Fruit fly (Drosophila melanogaster) whole organism, embryonic: ENCODE measurements around the gene Ugt305A1.

Source experiments
- Adf1 ChIP-seq: fragments of 200-800 bp; sonication (Bioruptor generic); IDR thresholded peaks from 2 replicates; pipeline ENCODE4 v1.3.6; 2022; ENCODE audit warnings: missing biosample characterization, missing genetic modification characterization
- Antp ChIP-seq: fragments of 200-800 bp; sonication (Bioruptor generic); optimal IDR thresholded peaks from 3 replicates; lab custom pipeline; 2016; ENCODE audit warnings: missing biosample characterization, missing genetic modification characterization
- Bdp1 ChIP-seq: fragments of 200-800 bp; sonication (Bioruptor generic); optimal IDR thresholded peaks from 3 replicates; lab custom pipeline; 2016; ENCODE audit warnings: missing biosample characterization, missing genetic modification characterization
- CG10267 ChIP-seq: fragments of 200-800 bp; sonication (Bioruptor generic); optimal IDR thresholded peaks from 2 replicates; lab custom pipeline; 2018; ENCODE audit warnings: missing biosample characterization, mild to moderate bottlenecking, missing genetic modification characterization, moderate library complexity
- CG11093 ChIP-seq: fragments of 200-800 bp; sonication (Bioruptor generic); IDR thresholded peaks from 3 replicates; pipeline ENCODE4 v1.3.6; 2022; ENCODE audit warnings: missing biosample characterization, missing genetic modification characterization
- CG11696 ChIP-seq: fragments of 200-800 bp; sonication (Bioruptor generic); IDR thresholded peaks from 2 replicates; pipeline ENCODE4 v1.3.6; 2022; ENCODE audit warnings: missing biosample characterization, missing genetic modification characterization
- CG12219 ChIP-seq: fragments of 200-800 bp; sonication (Bioruptor generic); optimal IDR thresholded peaks from 3 replicates; lab custom pipeline; 2018; ENCODE audit warnings: missing biosample characterization, mild to moderate bottlenecking, missing genetic modification characterization
- CG12299 ChIP-seq: fragments of 200-800 bp; sonication (Bioruptor generic); optimal IDR thresholded peaks from 2 replicates; lab custom pipeline; 2018; ENCODE audit warnings: missing biosample characterization, mild to moderate bottlenecking, missing genetic modification characterization
- CG12391 ChIP-seq: fragments of 200-800 bp; sonication (Bioruptor generic); optimal IDR thresholded peaks from 3 replicates; lab custom pipeline; 2018; ENCODE audit warnings: missing biosample characterization, mild to moderate bottlenecking, missing genetic modification characterization, moderate library complexity
- CG14441 ChIP-seq: fragments of 200-800 bp; sonication (Bioruptor generic); IDR thresholded peaks from 2 replicates; pipeline ENCODE4 v1.3.6; 2022; ENCODE audit warnings: missing biosample characterization, missing genetic modification characterization
- CG14860 ChIP-seq: fragments of 200-800 bp; sonication (Bioruptor generic); IDR thresholded peaks from 3 replicates; pipeline ENCODE4 v1.3.6; 2022; ENCODE audit warnings: missing biosample characterization, missing genetic modification characterization; ENCODE audit not compliant: partially characterized antibody
- CG1603 ChIP-seq: fragments of 200-800 bp; sonication (Bioruptor generic); optimal IDR thresholded peaks from 2 replicates; lab custom pipeline; 2019; ENCODE audit warnings: missing biosample characterization, mild to moderate bottlenecking, missing genetic modification characterization, moderate library complexity
- CG17328 ChIP-seq: fragments of 200-800 bp; sonication (Bioruptor generic); IDR thresholded peaks from 2 replicates; pipeline ENCODE4 v1.3.6; 2022; ENCODE audit warnings: missing biosample characterization, missing genetic modification characterization
- CG32532 ChIP-seq: fragments of 200-800 bp; sonication (Bioruptor generic); IDR thresholded peaks from 2 replicates; pipeline ENCODE4 v1.3.6; 2022; ENCODE audit warnings: missing biosample characterization, missing genetic modification characterization
- CG4424 ChIP-seq: fragments of 200-800 bp; sonication (Bioruptor generic); optimal IDR thresholded peaks from 3 replicates; lab custom pipeline; 2016; ENCODE audit warnings: missing biosample characterization, missing genetic modification characterization
- CG4730 ChIP-seq: fragments of 200-800 bp; sonication (Bioruptor generic); IDR thresholded peaks from 2 replicates; pipeline ENCODE4 v1.3.6; 2022; ENCODE audit warnings: missing biosample characterization, missing genetic modification characterization
- CG7786 ChIP-seq: fragments of 200-800 bp; sonication (Bioruptor generic); optimal IDR thresholded peaks from 2 replicates; lab custom pipeline; 2016; ENCODE audit warnings: missing biosample characterization, missing genetic modification characterization
- CTCF ChIP-seq: fragments of 200-800 bp; sonication (Bioruptor generic); optimal IDR thresholded peaks from 2 replicates; lab custom pipeline; 2017; ENCODE audit warnings: missing biosample characterization, mild to moderate bottlenecking, missing genetic modification characterization, moderate library complexity
- Dad ChIP-seq: fragments of 200-800 bp; sonication (Bioruptor generic); optimal IDR thresholded peaks from 3 replicates; lab custom pipeline; 2016; ENCODE audit warnings: missing biosample characterization, missing genetic modification characterization
- Dfd ChIP-seq, 2 experiments: fragments of >200 bp; optimal IDR thresholded peaks; 2 replicates each; lab custom pipeline; 2017; ENCODE audit warnings: missing biosample characterization in 2 of 2, missing genetic modification characterization in 2 of 2
- Dll ChIP-seq: fragments of 200-800 bp; sonication (Bioruptor generic); IDR thresholded peaks from 4 replicates; pipeline ENCODE4 v1.3.6; 2022; ENCODE audit warnings: missing biosample characterization, missing genetic modification characterization; ENCODE audit not compliant: partially characterized antibody
- ERR ChIP-seq: fragments of 200-800 bp; sonication (Bioruptor generic); optimal IDR thresholded peaks from 2 replicates; lab custom pipeline; 2016; ENCODE audit warnings: missing biosample characterization, missing genetic modification characterization
- Gug ChIP-seq: fragments of 200-800 bp; sonication (Bioruptor generic); IDR thresholded peaks from 4 replicates; pipeline ENCODE4 v1.3.6; 2022; ENCODE audit warnings: missing biosample characterization, missing genetic modification characterization
- HLH4C ChIP-seq: fragments of 200-800 bp; sonication (Bioruptor generic); IDR thresholded peaks from 3 replicates; pipeline ENCODE4 v1.3.6; 2022; ENCODE audit warnings: missing biosample characterization, missing genetic modification characterization; ENCODE audit not compliant: partially characterized antibody
- Hand ChIP-seq: fragments of 200-800 bp; sonication (Bioruptor generic); optimal IDR thresholded peaks from 2 replicates; lab custom pipeline; 2017; ENCODE audit warnings: mild to moderate bottlenecking, missing biosample characterization, missing genetic modification reagents, missing genetic modification characterization
- HmgD ChIP-seq: fragments of 200-800 bp; sonication (Bioruptor generic); optimal IDR thresholded peaks from 3 replicates; lab custom pipeline; 2016; ENCODE audit warnings: missing biosample characterization, missing genetic modification characterization
- Lpt ChIP-seq: fragments of >200 bp; optimal IDR thresholded peaks from 2 replicates; lab custom pipeline; 2018; ENCODE audit warnings: missing biosample characterization, missing genetic modification characterization
- Med ChIP-seq: fragments of 200-800 bp; sonication (Bioruptor generic); peaks from one replicate; lab custom pipeline; 2016; ENCODE audit warnings: missing biosample characterization, missing genetic modification characterization, mild to moderate bottlenecking, inconsistent platforms, moderate library complexity
- Mrtf ChIP-seq: fragments of 200-800 bp; sonication (Bioruptor generic); IDR thresholded peaks from 3 replicates; pipeline ENCODE4 v1.3.6; 2022; ENCODE audit warnings: missing biosample characterization, missing genetic modification characterization
- Pdp1 ChIP-seq, 2 experiments: fragments of 200-800 bp; sonication (Bioruptor generic); optimal IDR thresholded peaks; 3 replicates each; lab custom pipeline; 2016; ENCODE audit warnings: missing biosample characterization in 2 of 2, missing genetic modification characterization in 2 of 2, mild to moderate bottlenecking in 1 of 2, moderate library complexity in 1 of 2
- Sry-β ChIP-seq: fragments of 200-800 bp; sonication (Bioruptor generic); optimal IDR thresholded peaks from 2 replicates; lab custom pipeline; 2018; ENCODE audit warnings: missing biosample characterization, mild to moderate bottlenecking, missing genetic modification characterization, moderate library complexity
- Ssrp ChIP-seq: fragments of 200-800 bp; sonication (Bioruptor generic); optimal IDR thresholded peaks from 2 replicates; lab custom pipeline; 2018; ENCODE audit warnings: missing biosample characterization, mild to moderate bottlenecking, missing genetic modification characterization, moderate library complexity
- chif ChIP-seq, 2 experiments: fragments of 200-800 bp; sonication (Bioruptor generic); optimal IDR thresholded peaks; 3 replicates each; lab custom pipeline; 2016; ENCODE audit warnings: missing biosample characterization in 2 of 2, missing genetic modification characterization in 2 of 2
- corto ChIP-seq: fragments of 200-800 bp; sonication (Bioruptor generic); optimal IDR thresholded peaks from 2 replicates; lab custom pipeline; 2016; ENCODE audit warnings: missing biosample characterization, mild to moderate bottlenecking, missing genetic modification characterization, moderate library complexity
- danr ChIP-seq: fragments of 200-800 bp; sonication (Bioruptor generic); IDR thresholded peaks from 2 replicates; pipeline ENCODE4 v1.3.6; 2022; ENCODE audit warnings: missing biosample characterization, missing genetic modification characterization
- emc ChIP-seq: fragments of 200-800 bp; sonication (Bioruptor generic); optimal IDR thresholded peaks from 2 replicates; lab custom pipeline; 2016; ENCODE audit warnings: missing biosample characterization, missing genetic modification characterization
- ewg ChIP-seq: fragments of 200-800 bp; sonication (Bioruptor generic); optimal IDR thresholded peaks from 3 replicates; lab custom pipeline; 2017; ENCODE audit warnings: mild to moderate bottlenecking, missing biosample characterization, missing genetic modification reagents, missing genetic modification characterization
- gem ChIP-seq: fragments of 200-800 bp; sonication (Bioruptor generic); optimal IDR thresholded peaks from 2 replicates; lab custom pipeline; 2019; ENCODE audit warnings: missing biosample characterization, mild to moderate bottlenecking, missing genetic modification characterization, moderate library complexity
- inv ChIP-seq: fragments of 200-800 bp; sonication (Bioruptor generic); IDR thresholded peaks from 2 replicates; pipeline ENCODE4 v1.3.6; 2022; ENCODE audit warnings: missing biosample characterization, missing genetic modification characterization; ENCODE audit not compliant: partially characterized antibody
- jing ChIP-seq: fragments of 200-800 bp; sonication (Bioruptor generic); optimal IDR thresholded peaks from 2 replicates; lab custom pipeline; 2018; ENCODE audit warnings: missing biosample characterization, mild to moderate bottlenecking, missing genetic modification characterization
- odd ChIP-seq: fragments of 200-800 bp; sonication (Bioruptor generic); optimal IDR thresholded peaks from 2 replicates; lab custom pipeline; 2017; ENCODE audit warnings: missing biosample characterization, mild to moderate bottlenecking, missing genetic modification characterization
- onecut ChIP-seq: fragments of 200-800 bp; sonication (Bioruptor generic); IDR thresholded peaks from 2 replicates; pipeline ENCODE4 v1.3.6; 2022; ENCODE audit warnings: missing biosample characterization, missing genetic modification characterization
- repo ChIP-seq: fragments of 200-800 bp; sonication (Bioruptor generic); optimal IDR thresholded peaks from 2 replicates; lab custom pipeline; 2016; ENCODE audit warnings: missing biosample characterization, missing genetic modification characterization
- seq ChIP-seq: fragments of 200-800 bp; sonication (Bioruptor generic); IDR thresholded peaks from 2 replicates; pipeline ENCODE4 v1.3.6; 2022; ENCODE audit warnings: missing biosample characterization, missing genetic modification characterization
- slp2 ChIP-seq: fragments of 200-800 bp; sonication (Bioruptor generic); optimal IDR thresholded peaks from 2 replicates; lab custom pipeline; 2016; ENCODE audit warnings: missing biosample characterization, missing genetic modification characterization
- sug ChIP-seq: fragments of 200-800 bp; optimal IDR thresholded peaks from 2 replicates; lab custom pipeline; 2019; ENCODE audit warnings: missing biosample characterization, mild to moderate bottlenecking, missing genetic modification characterization, moderate library complexity
- tin ChIP-seq: fragments of 200-800 bp; sonication (Bioruptor generic); optimal IDR thresholded peaks from 3 replicates; lab custom pipeline; 2016; ENCODE audit warnings: missing biosample characterization, missing genetic modification characterization
- vnd ChIP-seq: fragments of 200-800 bp; sonication (Bioruptor generic); IDR thresholded peaks from 3 replicates; pipeline ENCODE4 v1.3.6; 2022; ENCODE audit warnings: missing biosample characterization, missing genetic modification characterization; ENCODE audit not compliant: partially characterized antibody
- wdn ChIP-seq: fragments of 200-800 bp; sonication (Bioruptor generic); IDR thresholded peaks from 2 replicates; pipeline ENCODE4 v1.3.6; 2022; ENCODE audit warnings: missing biosample characterization, missing genetic modification characterization
- z ChIP-seq: fragments of 200-800 bp; sonication (Bioruptor generic); IDR thresholded peaks from 3 replicates; pipeline ENCODE4 v1.3.6; 2022; ENCODE audit warnings: missing biosample characterization, missing genetic modification characterization
- zf30C ChIP-seq: fragments of 200-800 bp; sonication (Bioruptor generic); optimal IDR thresholded peaks from 3 replicates; lab custom pipeline; 2018; ENCODE audit warnings: missing biosample characterization, mild to moderate bottlenecking, missing genetic modification characterization

The Ugt305A1 gene

dm6 chr3L:4016754-4017153 lies 42.8 kb upstream of the Ugt305A1 start (continued):
- TF ChIP-seq Dad, result peak; percentile 47
- peak; percentile 56; the same call in 1 of the 2 replicates for TF ChIP-seq danr
- TF ChIP-seq CG12391 (tag; lab: Kevin White, UChicago), result peak; percentile 61
- peak; percentile 75; the same call in 3 of the 4 replicates for TF ChIP-seq Gug (GFP tag; lab: Robert Waterston, UW)
- peak; percentile 76 for TF ChIP-seq jing
- TF ChIP-seq Hand (GFP tag; lab: Kevin White, UChicago), result no peak
- TF ChIP-seq Sry-β (GFP tag; lab: Kevin White, UChicago), result no peak
- peak; percentile 58 for TF ChIP-seq CG10267 (tag; lab: Kevin White, UChicago)
- no peak for TF ChIP-seq ERR
- TF ChIP-seq wdn, result no peak
- peak; percentile 44; the same call in 1 of the 2 replicates for TF ChIP-seq onecut (GFP tag; lab: Robert Waterston, UW)
- 0 out of 2 replicates have a peak, but pooled peaks have one; percentile 19 for TF ChIP-seq CG32532 (GFP tag; lab: Robert Waterston, UW)
- peak; percentile 45 for TF ChIP-seq slp2 (GFP tag; lab: Kevin White, UChicago)
- TF ChIP-seq z (GFP tag; lab: Robert Waterston, UW), result 0 out of 3 replicates have a peak, but pooled peaks have one; percentile 15
- no peak for TF ChIP-seq sug
- TF ChIP-seq Dll (GFP tag; lab: Robert Waterston, UW), result no peak
- TF ChIP-seq tin (GFP tag; lab: Kevin White, UChicago), result peak; percentile 81
- no peak for TF ChIP-seq CTCF (GFP tag; lab: Kevin White, UChicago)
- TF ChIP-seq CG4424 (GFP tag; lab: Kevin White, UChicago), result peak; percentile 74
- peak; percentile 52 for TF ChIP-seq CG7786 (GFP tag; lab: Kevin White, UChicago)
- TF ChIP-seq Bdp1 (GFP tag; lab: Kevin White, UChicago), result no peak
- TF ChIP-seq Dfd (GFP tag; optimal IDR thresholded peaks at IDR 0.05; lab: Kevin White, UChicago), result no peak
- TF ChIP-seq Ssrp (tag; lab: Kevin White, UChicago), result peak; percentile 73
- peak; percentile 72 for TF ChIP-seq Antp (GFP tag; lab: Kevin White, UChicago)
- no peak for TF ChIP-seq Adf1 (GFP tag; lab: Robert Waterston, UW)
- no peak for TF ChIP-seq vnd (GFP tag; lab: Robert Waterston, UW)
- TF ChIP-seq odd (GFP tag; lab: Kevin White, UChicago), result no peak
- TF ChIP-seq CG4730 (GFP tag; lab: Robert Waterston, UW), result peak; percentile 58
- TF ChIP-seq corto, result no peak
- peak; percentile 56 for TF ChIP-seq ewg (GFP tag; lab: Kevin White, UChicago)
- no peak for TF ChIP-seq seq (GFP tag; lab: Robert Waterston, UW)
- TF ChIP-seq emc (GFP tag; lab: Kevin White, UChicago), result no peak
- peak; percentile 43 to 59 for TF ChIP-seq Pdp1 (GFP tag; optimal IDR thresholded peaks at IDR 0.05; lab: Kevin White, UChicago)
- TF ChIP-seq zf30C, result no peak
- peak; percentile 90 for TF ChIP-seq Med
- TF ChIP-seq Mrtf (GFP tag; lab: Robert Waterston, UW), result peak; percentile 61; the same call in 1 of the 3 replicates
- TF ChIP-seq inv, result no peak
- peak; percentile 60; the same call in 1 of the 2 replicates for TF ChIP-seq CG14441
- TF ChIP-seq CG11093, result peak; percentile 69; the same call in 1 of the 3 replicates
- TF ChIP-seq CG14860, result no peak
- peak; percentile 91 for TF ChIP-seq CG1603 (tag; lab: Kevin White, UChicago)
- TF ChIP-seq repo (GFP tag; lab: Kevin White, UChicago), result peak; percentile 24
- no peak for TF ChIP-seq HmgD (GFP tag; lab: Kevin White, UChicago)
- peak; percentile 72 for TF ChIP-seq gem (tag; lab: Kevin White, UChicago)
- no peak for TF ChIP-seq HLH4C
- no peak for TF ChIP-seq Lpt (GFP tag; lab: Kevin White, UChicago)
- peak; percentile 19 to 85 for TF ChIP-seq chif (GFP tag; optimal IDR thresholded peaks at IDR 0.05; lab: Kevin White, UChicago)
- TF ChIP-seq CG12219 (GFP tag; lab: Kevin White, UChicago), result peak; percentile 65
- no peak for TF ChIP-seq CG12299 (tag; lab: Kevin White, UChicago)
- 0 out of 2 replicates have a peak, but pooled peaks have one; percentile 38 for TF ChIP-seq CG11696
- peak; percentile 80 for TF ChIP-seq CG17328 (GFP tag; lab: Robert Waterston, UW)
